Worm (Caenorhabditis elegans) whole organism, young adult: Measurements from ENCODE around the gene pmp-1.

Experiments
- B0019.2 ChIP-seq: fragments of 200-800 bp; sonication (Bioruptor generic); conservative IDR thresholded peaks from 2 replicates; pipeline ENCODE4 v1.3.6; 2022; ENCODE audit warnings: missing genetic modification reagents, missing genetic modification characterization, missing compliant biosample characterization
- F33H1.4 ChIP-seq: fragments of 200-800 bp; sonication (Bioruptor generic); IDR thresholded peaks from 2 replicates; pipeline ENCODE4 v1.3.6; 2022; ENCODE audit warnings: missing genetic modification reagents, missing genetic modification characterization, missing compliant biosample characterization
- F37B4.10 ChIP-seq: fragments of 200-800 bp; sonication (Bioruptor generic); IDR thresholded peaks from 2 replicates; pipeline ENCODE4 v1.3.6; 2022; ENCODE audit warnings: missing genetic modification characterization, missing compliant biosample characterization
- F49E8.2 ChIP-seq: sonication (generic microtip); optimal IDR thresholded peaks from 3 replicates; lab custom pipeline; 2017; ENCODE audit warnings: missing genetic modification characterization, mild to moderate bottlenecking, missing compliant biosample characterization, antibody characterized with exemption, moderate library complexity; ENCODE audit not compliant: insufficient read depth
- F55B11.4 ChIP-seq: sonication (generic microtip); optimal IDR thresholded peaks from 2 replicates; lab custom pipeline; 2016; ENCODE audit warnings: missing compliant biosample characterization, missing genetic modification characterization, borderline replicate concordance; ENCODE audit not compliant: insufficient read depth
- K11D2.4 ChIP-seq: fragments of 200-800 bp; sonication (Bioruptor generic); IDR thresholded peaks from 2 replicates; pipeline ENCODE4 v1.3.6; 2022; ENCODE audit warnings: missing genetic modification reagents, missing genetic modification characterization, missing compliant biosample characterization
- Y67H2A.10 ChIP-seq: fragments of 200-800 bp; sonication (Bioruptor generic); conservative IDR thresholded peaks from 2 replicates; pipeline ENCODE4 v1.3.6; 2022; ENCODE audit warnings: missing genetic modification reagents, missing genetic modification characterization, missing compliant biosample characterization
- ZK185.1 ChIP-seq: sonication (generic microtip); optimal IDR thresholded peaks from 2 replicates; lab custom pipeline; 2016; ENCODE audit warnings: mild to moderate bottlenecking, missing genetic modification characterization, missing compliant biosample characterization; ENCODE audit not compliant: poor library complexity, severe bottlenecking
- akir-1 ChIP-seq: fragments of 200-800 bp; sonication (Bioruptor generic); optimal IDR thresholded peaks from 2 replicates; lab custom pipeline; 2018; ENCODE audit warnings: mild to moderate bottlenecking, missing genetic modification characterization, moderate library complexity, missing compliant biosample characterization
- ama-1 ChIP-seq, 3 experiments: fragments of 150-350 bp in 1 of 3; sonication (generic microtip) in 2 of 3; optimal IDR thresholded peaks; 2 replicates each; lab custom pipeline; 2014 to 2018; ENCODE audit warnings: missing biosample characterization in 2 of 3, missing genetic modification characterization in 2 of 3, missing genetic modification reagents in 2 of 3
- aptf-3 ChIP-seq: fragments of 200-800 bp; sonication (Bioruptor generic); IDR thresholded peaks from 2 replicates; pipeline ENCODE4 v1.3.6; 2022; ENCODE audit warnings: missing genetic modification characterization, missing compliant biosample characterization
- bed-1 ChIP-seq: fragments of 200-800 bp; sonication (Bioruptor generic); IDR thresholded peaks from 2 replicates; pipeline ENCODE4 v1.3.6; 2022; ENCODE audit warnings: missing genetic modification reagents, missing genetic modification characterization, missing compliant biosample characterization
- bed-2 ChIP-seq: fragments of 200-800 bp; sonication (Bioruptor generic); IDR thresholded peaks from 2 replicates; pipeline ENCODE4 v1.3.6; 2022; ENCODE audit warnings: missing genetic modification reagents, missing genetic modification characterization, missing compliant biosample characterization
- cebp-2 ChIP-seq: fragments of 200-800 bp; sonication (Bioruptor generic); IDR thresholded peaks from 2 replicates; pipeline ENCODE4 v1.3.6; 2022; ENCODE audit warnings: missing genetic modification characterization, missing compliant biosample characterization
- ceh-27 ChIP-seq: fragments of 200-800 bp; sonication (Bioruptor generic); optimal IDR thresholded peaks from 2 replicates; lab custom pipeline; 2018; ENCODE audit warnings: mild to moderate bottlenecking, missing genetic modification characterization, moderate library complexity, missing compliant biosample characterization
- dpl-1 ChIP-seq: fragments of 150-350 bp; optimal IDR thresholded peaks from 2 replicates; lab custom pipeline; 2014; ENCODE audit warnings: missing biosample characterization, missing genetic modification reagents, missing genetic modification characterization
- efl-1 ChIP-seq: fragments of 150-350 bp; optimal IDR thresholded peaks from 2 replicates; lab custom pipeline; 2014; ENCODE audit warnings: missing biosample characterization, missing genetic modification reagents, missing genetic modification characterization
- ekl-4 ChIP-seq: fragments of 200-800 bp; sonication (Bioruptor generic); IDR thresholded peaks from 2 replicates; pipeline ENCODE4 v1.3.6; 2022; ENCODE audit warnings: missing genetic modification reagents, missing genetic modification characterization, missing compliant biosample characterization
- fkh-3 ChIP-seq: sonication (generic microtip); optimal IDR thresholded peaks from 2 replicates; lab custom pipeline; 2016; ENCODE audit warnings: mild to moderate bottlenecking, missing genetic modification characterization, missing compliant biosample characterization
- him-1 ChIP-seq: sonication (generic microtip); optimal IDR thresholded peaks from 2 replicates; lab custom pipeline; 2016; ENCODE audit warnings: missing genotype, missing genetic modification reagents, missing genetic modification characterization, missing compliant biosample characterization
- hlh-12 ChIP-seq: sonication (generic microtip); optimal IDR thresholded peaks from 2 replicates; lab custom pipeline; 2016; ENCODE audit warnings: missing genetic modification characterization, missing compliant biosample characterization
- hrde-1 ChIP-seq: sonication (generic microtip); optimal IDR thresholded peaks from 2 replicates; lab custom pipeline; 2016; ENCODE audit warnings: missing genetic modification characterization, mild to moderate bottlenecking, missing compliant biosample characterization, moderate library complexity, missing genotype, missing genetic modification reagents, borderline replicate concordance
- let-526 ChIP-seq: fragments of 200-800 bp; sonication (Bioruptor generic); IDR thresholded peaks from 2 replicates; pipeline ENCODE4 v1.3.6; 2022; ENCODE audit warnings: missing genetic modification reagents, missing genetic modification characterization, missing compliant biosample characterization
- lin-35 ChIP-seq, 3 experiments: fragments of 150-350 bp in 2 of 3; sonication (generic microtip) in 1 of 3; optimal IDR thresholded peaks; 2 replicates each; lab custom pipeline; 2014 to 2018; ENCODE audit warnings: missing biosample characterization in 3 of 3, missing genetic modification characterization in 3 of 3, missing genetic modification reagents in 3 of 3
- lir-1 ChIP-seq: fragments of 200-800 bp; sonication (Bioruptor generic); conservative IDR thresholded peaks from 2 replicates; pipeline ENCODE4 v1.3.6; 2022; ENCODE audit warnings: missing genetic modification reagents, missing genetic modification characterization, missing compliant biosample characterization
- madf-10 ChIP-seq: sonication (generic microtip); optimal IDR thresholded peaks from 2 replicates; lab custom pipeline; 2016; ENCODE audit warnings: mild to moderate bottlenecking, missing genetic modification characterization, missing compliant biosample characterization
- madf-6 ChIP-seq: fragments of 200-800 bp; sonication (Bioruptor generic); IDR thresholded peaks from 2 replicates; pipeline ENCODE4 v1.3.6; 2022; ENCODE audit warnings: missing genetic modification reagents, missing genetic modification characterization, missing compliant biosample characterization
- mcd-1 ChIP-seq: fragments of 200-800 bp; sonication (Bioruptor generic); IDR thresholded peaks from 2 replicates; pipeline ENCODE4 v1.3.6; 2022; ENCODE audit warnings: missing genetic modification reagents, missing genetic modification characterization, missing compliant biosample characterization
- mes-4 ChIP-seq: sonication (generic microtip); optimal IDR thresholded peaks from 2 replicates; lab custom pipeline; 2016; ENCODE audit warnings: missing genotype, missing genetic modification characterization, missing compliant biosample characterization
- nfya-1 ChIP-seq: sonication (generic microtip); optimal IDR thresholded peaks from 2 replicates; lab custom pipeline; 2017; ENCODE audit warnings: antibody characterized with exemption, missing compliant biosample characterization, missing genetic modification characterization, borderline replicate concordance; ENCODE audit not compliant: insufficient read depth
- nfyb-1 ChIP-seq: fragments of 200-800 bp; sonication (Bioruptor generic); IDR thresholded peaks from 2 replicates; pipeline ENCODE4 v1.3.6; 2022; ENCODE audit warnings: missing genetic modification reagents, missing genetic modification characterization, missing compliant biosample characterization
- nhr-90 ChIP-seq: sonication (generic microtip); optimal IDR thresholded peaks from 2 replicates; lab custom pipeline; 2016; ENCODE audit warnings: missing genotype, mild to moderate bottlenecking, missing genetic modification characterization, missing compliant biosample characterization
- rec-8 ChIP-seq, 2 experiments: sonication (generic microtip); optimal IDR thresholded peaks; 2 replicates each; lab custom pipeline; 2016; ENCODE audit warnings: mild to moderate bottlenecking in 2 of 2, missing genetic modification characterization in 2 of 2, missing genetic modification reagents in 2 of 2, missing genotype in 2 of 2, missing biosample characterization in 1 of 2, missing compliant biosample characterization in 1 of 2, moderate library complexity in 1 of 2
- rpc-1 ChIP-seq, 2 experiments: fragments of 150-350 bp in 1 of 2; sonication (generic microtip) in 1 of 2; optimal IDR thresholded peaks; 2 replicates each; lab custom pipeline; 2014 to 2018; ENCODE audit warnings: missing biosample characterization in 1 of 2, missing genetic modification characterization in 1 of 2, missing genetic modification reagents in 1 of 2, missing genotype in 1 of 2
- sdz-38 ChIP-seq: sonication (generic microtip); optimal IDR thresholded peaks from 2 replicates; lab custom pipeline; 2016; ENCODE audit warnings: missing genotype, missing genetic modification characterization, missing compliant biosample characterization
- snpc-1.1 ChIP-seq: sonication (generic microtip); optimal IDR thresholded peaks from 2 replicates; lab custom pipeline; 2017; ENCODE audit warnings: missing genetic modification characterization, mild to moderate bottlenecking, missing compliant biosample characterization, antibody characterized with exemption, moderate library complexity, missing genotype, missing genetic modification reagents; ENCODE audit not compliant: insufficient read depth
- snpc-3.4 ChIP-seq: sonication (generic microtip); optimal IDR thresholded peaks from 2 replicates; lab custom pipeline; 2017; ENCODE audit warnings: missing genetic modification characterization, mild to moderate bottlenecking, missing compliant biosample characterization, antibody characterized with exemption, moderate library complexity, missing genotype, missing genetic modification reagents
- snpc-4 ChIP-seq, 5 experiments: fragments of 150-350 bp in 1 of 5; sonication (generic microtip) in 4 of 5; optimal IDR thresholded peaks; 2 replicates each; lab custom pipeline; 2014 to 2018; ENCODE audit warnings: missing genetic modification characterization in 5 of 5, missing biosample characterization in 3 of 5, antibody characterized with exemption in 2 of 5, mild to moderate bottlenecking in 2 of 5, missing compliant biosample characterization in 2 of 5, missing genotype in 2 of 5, moderate library complexity in 2 of 5, missing genetic modification reagents in 1 of 5
- tbp1 ChIP-seq: fragments of 200-800 bp; sonication (Bioruptor generic); optimal IDR thresholded peaks from 2 replicates; lab custom pipeline; 2018; ENCODE audit warnings: mild to moderate bottlenecking, missing genetic modification characterization, missing compliant biosample characterization
- xnd-1 ChIP-seq: sonication (generic microtip); optimal IDR thresholded peaks from 2 replicates; lab custom pipeline; 2016; ENCODE audit warnings: missing genotype, missing genetic modification reagents, missing genetic modification characterization, missing compliant biosample characterization
- ztf-22 ChIP-seq: fragments of 200-800 bp; sonication (Bioruptor generic); optimal IDR thresholded peaks from 2 replicates; lab custom pipeline; 2018; ENCODE audit warnings: mild to moderate bottlenecking, missing genetic modification characterization, moderate library complexity, missing compliant biosample characterization
- ztf-25 ChIP-seq: fragments of 200-800 bp; sonication (Bioruptor generic); IDR thresholded peaks from 2 replicates; pipeline ENCODE4 v1.3.6; 2022; ENCODE audit warnings: missing genetic modification reagents, missing genetic modification characterization, missing compliant biosample characterization
- ztf-6 ChIP-seq: fragments of 200-800 bp; sonication (Bioruptor generic); IDR thresholded peaks from 2 replicates; pipeline ENCODE4 v1.3.6; 2022; ENCODE audit warnings: missing genetic modification reagents, missing genetic modification characterization, missing compliant biosample characterization

Gene pmp-1

ce11 chrII:6900708-6901107 is 17.2 kb upstream of the pmp-1 start:
- TF ChIP-seq rec-8 (tag; optimal IDR thresholded peaks at IDR 0.05; lab: Kevin White, UChicago) = no peak
- TF ChIP-seq F33H1.4 (GFP tag; lab: Robert Waterston, UW) = no peak
- no peak for TF ChIP-seq akir-1 (GFP tag; lab: Kevin White, UChicago)
- no peak for TF ChIP-seq ztf-6
- no peak for TF ChIP-seq lir-1
- no peak for TF ChIP-seq cebp-2 (GFP tag; lab: Robert Waterston, UW)
- TF ChIP-seq nfyb-1 (GFP tag; lab: Robert Waterston, UW) = no peak
- no peak for TF ChIP-seq snpc-3.4 (tag; lab: Kevin White, UChicago)
- no peak for TF ChIP-seq ztf-22 (GFP tag; lab: Kevin White, UChicago)
- TF ChIP-seq bed-1 = no peak
- TF ChIP-seq let-526 = no peak
- TF ChIP-seq efl-1 = no peak
- no peak for TF ChIP-seq mcd-1
- TF ChIP-seq aptf-3 (GFP tag; lab: Robert Waterston, UW) = no peak
- no peak for TF ChIP-seq hrde-1 (tag; lab: Kevin White, UChicago)
- no peak for TF ChIP-seq xnd-1 (tag; lab: Kevin White, UChicago)
- no peak for TF ChIP-seq ama-1 (optimal IDR thresholded peaks at IDR 0.05; lab: Kevin White, UChicago)
- TF ChIP-seq ama-1 (GFP tag; optimal IDR thresholded peaks at IDR 0.05; lab: Kevin White, UChicago) = no peak
- no peak for TF ChIP-seq B0019.2 (GFP tag; lab: Robert Waterston, UW)
- no peak for TF ChIP-seq madf-6 (GFP tag; lab: Robert Waterston, UW)
- TF ChIP-seq, all 124 proteins: peak for 0

DNA sequence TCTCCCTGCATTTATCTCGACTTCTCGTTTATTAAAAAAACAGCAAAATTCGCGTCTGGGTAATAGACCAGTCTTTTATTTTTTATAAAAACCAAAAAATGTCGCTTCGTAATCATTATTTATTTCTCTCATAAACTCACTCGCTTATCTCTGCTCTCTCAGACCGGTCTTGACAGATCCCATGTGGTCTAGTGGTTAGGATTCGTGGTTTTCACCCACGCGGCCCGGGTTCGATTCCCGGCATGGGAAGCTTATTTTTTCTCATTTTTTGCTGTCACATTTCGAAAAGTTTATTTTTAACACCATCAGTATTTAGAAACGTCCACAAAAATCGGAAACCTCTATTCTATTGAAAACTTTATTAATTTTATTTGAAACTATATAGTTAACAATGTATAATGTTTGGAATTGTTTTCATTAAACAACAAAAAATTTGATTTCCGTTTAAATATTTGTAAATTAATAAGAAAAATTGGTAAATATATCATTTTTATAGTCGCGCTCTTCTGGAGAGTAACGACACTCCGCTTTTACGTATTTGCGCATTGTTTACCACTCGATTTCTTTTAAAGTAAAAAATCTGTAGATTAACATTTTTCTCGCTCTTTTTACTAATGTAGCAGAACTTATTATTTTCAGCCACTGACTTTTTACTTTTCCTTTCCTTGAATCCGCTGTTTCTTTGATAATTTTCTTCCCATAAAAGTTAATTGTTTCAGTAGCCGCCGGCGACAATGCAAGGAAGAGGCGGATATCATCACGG is 14.6 kb upstream of the pmp-1 start, which contains the start of gene hrpl-1:
hrpl-1 (plus strand) TSS at position 713 of the 763 bp plus-strand sequence.
- TF ChIP-seq dpl-1 (GFP tag; lab: Kevin White, UChicago) (no peak), ekl-4 (no peak), ztf-25 (GFP tag; lab: Robert Waterston, UW) (no peak), him-1 (tag; lab: Kevin White, UChicago) (peak; percentile 15), F37B4.10 (GFP tag; lab: Robert Waterston, UW) (no peak), snpc-1.1 (tag; lab: Kevin White, UChicago) (no peak), ZK185.1 (tag; lab: Kevin White, UChicago) (no peak), hlh-12 (no peak), bed-2 (GFP tag; lab: Robert Waterston, UW) (no peak), F49E8.2 (tag; lab: Kevin White, UChicago) (no peak), lin-35 (GFP tag; optimal IDR thresholded peaks at IDR 0.05; lab: Kevin White, UChicago) (no peak), K11D2.4 (GFP tag; lab: Robert Waterston, UW) (no peak), hrde-1 (tag; lab: Kevin White, UChicago) (peak; percentile 31), fkh-3 (tag; lab: Kevin White, UChicago) (no peak), rpc-1 (optimal IDR thresholded peaks at IDR 0.05; lab: Kevin White, UChicago) (peak; percentile 57), rpc-1 (tag; optimal IDR thresholded peaks at IDR 0.05; lab: Kevin White, UChicago) (peak; percentile 76), nhr-90 (tag; lab: Kevin White, UChicago) (peak; percentile 20), tbp1 (GFP tag; lab: Kevin White, UChicago) (peak; percentile 90), cebp-2 (GFP tag; lab: Robert Waterston, UW) (no peak), nfya-1 (tag; lab: Kevin White, UChicago) (no peak), snpc-4 (GFP tag; optimal IDR thresholded peaks at IDR 0.05; lab: Kevin White, UChicago) (no peak), snpc-4 (tag; optimal IDR thresholded peaks at IDR 0.05; lab: Kevin White, UChicago) (peak in 1 of 4 experiments; percentile 11), sdz-38 (tag; lab: Kevin White, UChicago) (no peak), ceh-27 (GFP tag; lab: Kevin White, UChicago) (no peak), rec-8 (tag; optimal IDR thresholded peaks at IDR 0.05; lab: Kevin White, UChicago) (no peak), Y67H2A.10 (GFP tag; lab: Robert Waterston, UW) (no peak), F55B11.4 (tag; lab: Kevin White, UChicago) (no peak), aptf-3 (GFP tag; lab: Robert Waterston, UW) (no peak), F33H1.4 (GFP tag; lab: Robert Waterston, UW) (no peak), madf-10 (tag; lab: Kevin White, UChicago) (no peak), mes-4 (tag; lab: Kevin White, UChicago) (peak; percentile 58)
